Fruit fly (Drosophila melanogaster) whole organism, prepupa: ENCODE results near the gene scpr-C.
A peak's percentile ranks its signal among the peaks of the same experiment; 100 is the strongest.

Experiments
- CG10631 ChIP-seq: fragments of 200-800 bp; sonication (Bioruptor generic); optimal IDR thresholded peaks from 2 replicates; lab custom pipeline; 2016; ENCODE audit warnings: missing biosample characterization, missing genetic modification characterization
- CG11294 ChIP-seq: fragments of 200-800 bp; sonication (Bioruptor generic); IDR thresholded peaks from 2 replicates; pipeline ENCODE4 v1.3.6; 2022; ENCODE audit warnings: missing biosample characterization, missing genetic modification characterization
- CG11762 ChIP-seq: fragments of 200-800 bp; sonication (Bioruptor generic); optimal IDR thresholded peaks from 3 replicates; lab custom pipeline; 2016; ENCODE audit warnings: missing biosample characterization, missing genetic modification characterization; ENCODE audit not compliant: insufficient read depth
- CG11902 ChIP-seq: fragments of 200-800 bp; sonication (Bioruptor generic); optimal IDR thresholded peaks from 3 replicates; lab custom pipeline; 2016; ENCODE audit warnings: missing biosample characterization, missing genetic modification characterization
- CG15336 ChIP-seq: fragments of 200-800 bp; sonication (Bioruptor generic); IDR thresholded peaks from 2 replicates; pipeline ENCODE4 v1.3.6; 2022; ENCODE audit warnings: missing biosample characterization, missing genetic modification characterization
- CG1621 ChIP-seq: fragments of 200-800 bp; sonication (Bioruptor generic); optimal IDR thresholded peaks from 3 replicates; lab custom pipeline; 2018; ENCODE audit warnings: missing biosample characterization, mild to moderate bottlenecking, missing genetic modification characterization
- CG16779 ChIP-seq: fragments of 200-800 bp; sonication (Bioruptor generic); optimal IDR thresholded peaks from 3 replicates; lab custom pipeline; 2017; ENCODE audit warnings: missing biosample characterization, mild to moderate bottlenecking, missing genetic modification characterization
- CG3032 ChIP-seq: fragments of 200-800 bp; optimal IDR thresholded peaks from 2 replicates; lab custom pipeline; 2019; ENCODE audit warnings: missing biosample characterization, mild to moderate bottlenecking, missing genetic modification characterization, moderate library complexity
- CG31627 ChIP-seq: fragments of 200-800 bp; sonication (Bioruptor generic); optimal IDR thresholded peaks from 3 replicates; lab custom pipeline; 2016; ENCODE audit warnings: missing biosample characterization, missing genetic modification characterization
- CG32006 ChIP-seq: fragments of 200-800 bp; sonication (Bioruptor generic); optimal IDR thresholded peaks from 3 replicates; lab custom pipeline; 2017; ENCODE audit warnings: missing biosample characterization, mild to moderate bottlenecking, missing genetic modification characterization
- CG3919 ChIP-seq: fragments of 200-800 bp; sonication (Bioruptor generic); optimal IDR thresholded peaks from 3 replicates; lab custom pipeline; 2016; ENCODE audit warnings: missing biosample characterization, missing genetic modification characterization
- CG4318 ChIP-seq: fragments of 200-800 bp; sonication (Bioruptor generic); optimal IDR thresholded peaks from 3 replicates; lab custom pipeline; 2017; ENCODE audit warnings: missing biosample characterization, mild to moderate bottlenecking, missing genetic modification characterization
- CG6808 ChIP-seq: fragments of 200-800 bp; sonication (Bioruptor generic); optimal IDR thresholded peaks from 3 replicates; lab custom pipeline; 2017; ENCODE audit warnings: missing biosample characterization, missing genetic modification characterization, mild to moderate bottlenecking, moderate library complexity, missing genetic modification reagents
- CG6854 ChIP-seq: fragments of 200-800 bp; sonication (Bioruptor generic); optimal IDR thresholded peaks from 2 replicates; lab custom pipeline; 2017; ENCODE audit warnings: missing biosample characterization, mild to moderate bottlenecking, missing genetic modification characterization
- CG7368 ChIP-seq: fragments of 200-800 bp; sonication (Bioruptor generic); optimal IDR thresholded peaks from 3 replicates; lab custom pipeline; 2016; ENCODE audit warnings: missing biosample characterization, missing genetic modification characterization
- CG8119 ChIP-seq: fragments of 200-800 bp; sonication (Bioruptor generic); IDR thresholded peaks from 3 replicates; pipeline ENCODE4 v1.3.6; 2022; ENCODE audit warnings: missing biosample characterization, missing genetic modification characterization
- CG8319 ChIP-seq: fragments of 200-800 bp; sonication (Bioruptor generic); optimal IDR thresholded peaks from 3 replicates; lab custom pipeline; 2016; ENCODE audit warnings: missing biosample characterization, missing genetic modification characterization
- CG8632 ChIP-seq: fragments of 200-800 bp; sonication (Bioruptor generic); optimal IDR thresholded peaks from 3 replicates; lab custom pipeline; 2016; ENCODE audit warnings: missing biosample characterization, missing genetic modification characterization
- CG9139 ChIP-seq: fragments of 200-800 bp; sonication (Bioruptor generic); optimal IDR thresholded peaks from 3 replicates; lab custom pipeline; 2017; ENCODE audit warnings: missing biosample characterization, mild to moderate bottlenecking, missing genetic modification characterization
- Eip75B ChIP-seq: fragments of 200-800 bp; sonication (Bioruptor generic); optimal IDR thresholded peaks from 3 replicates; lab custom pipeline; 2016; ENCODE audit warnings: missing biosample characterization, missing genetic modification characterization
- Eip78C ChIP-seq: fragments of 200-800 bp; sonication (Bioruptor generic); peaks from one replicate; lab custom pipeline; 2016; ENCODE audit warnings: missing biosample characterization, missing genetic modification characterization
- Eip93F ChIP-seq: fragments of 200-800 bp; sonication (Bioruptor generic); optimal IDR thresholded peaks from 2 replicates; lab custom pipeline; 2016; ENCODE audit warnings: missing biosample characterization, mild to moderate bottlenecking, missing genetic modification characterization
- Ets21C ChIP-seq: fragments of 200-800 bp; sonication (Bioruptor generic); optimal IDR thresholded peaks from 3 replicates; lab custom pipeline; 2016; ENCODE audit warnings: missing biosample characterization, missing genetic modification characterization
- Gug ChIP-seq: fragments of 200-800 bp; sonication (Bioruptor generic); IDR thresholded peaks from 2 replicates; pipeline ENCODE4 v1.3.6; 2022; ENCODE audit warnings: missing biosample characterization, missing genetic modification characterization
- Hr38 ChIP-seq: sonication (Bioruptor generic); optimal IDR thresholded peaks from 2 replicates; lab custom pipeline; 2016; ENCODE audit warnings: missing biosample characterization, missing genetic modification characterization
- Hr4 ChIP-seq: fragments of 200-800 bp; sonication (Bioruptor generic); optimal IDR thresholded peaks from 3 replicates; lab custom pipeline; 2016; ENCODE audit warnings: missing biosample characterization, missing genetic modification characterization
- Lpt ChIP-seq: fragments of 200-800 bp; sonication (Bioruptor generic); optimal IDR thresholded peaks from 3 replicates; lab custom pipeline; 2016; ENCODE audit warnings: missing biosample characterization, missing genetic modification characterization
- Met ChIP-seq: fragments of 200-800 bp; sonication (Bioruptor generic); optimal IDR thresholded peaks from 3 replicates; lab custom pipeline; 2016; ENCODE audit warnings: missing biosample characterization, missing genetic modification characterization
- Smox ChIP-seq: fragments of 200-800 bp; sonication (Bioruptor generic); optimal IDR thresholded peaks from 3 replicates; lab custom pipeline; 2016; ENCODE audit warnings: missing biosample characterization, missing genetic modification characterization
- Sox102F ChIP-seq: fragments of 200-800 bp; sonication (Bioruptor generic); optimal IDR thresholded peaks from 2 replicates; lab custom pipeline; 2016; ENCODE audit warnings: missing biosample characterization, mild to moderate bottlenecking, missing genetic modification characterization
- Sox14 ChIP-seq: fragments of 200-800 bp; sonication (Bioruptor generic); optimal IDR thresholded peaks from 3 replicates; lab custom pipeline; 2016; ENCODE audit warnings: missing biosample characterization, missing genetic modification characterization
- Sox15 ChIP-seq: fragments of 200-800 bp; sonication (Bioruptor generic); optimal IDR thresholded peaks from 3 replicates; lab custom pipeline; 2016; ENCODE audit warnings: missing biosample characterization, missing genetic modification characterization
- acj6 ChIP-seq: fragments of 200-800 bp; sonication (Bioruptor generic); optimal IDR thresholded peaks from 3 replicates; lab custom pipeline; 2016; ENCODE audit warnings: missing biosample characterization, missing genetic modification characterization
- cyc ChIP-seq: fragments of 200-800 bp; sonication (Bioruptor generic); optimal IDR thresholded peaks from 3 replicates; lab custom pipeline; 2016; ENCODE audit warnings: missing biosample characterization, missing genetic modification characterization
- dac ChIP-seq: fragments of 200-800 bp; sonication (Bioruptor generic); optimal IDR thresholded peaks from 2 replicates; lab custom pipeline; 2017; ENCODE audit warnings: missing biosample characterization, mild to moderate bottlenecking, missing genetic modification characterization
- dsx ChIP-seq: fragments of 200-800 bp; optimal IDR thresholded peaks from 3 replicates; lab custom pipeline; 2019; ENCODE audit warnings: missing biosample characterization, mild to moderate bottlenecking, missing genetic modification characterization, moderate library complexity; ENCODE audit not compliant: poor library complexity, severe bottlenecking
- eg ChIP-seq: fragments of 200-800 bp; sonication (Bioruptor generic); IDR thresholded peaks from 3 replicates; pipeline ENCODE4 v1.3.6; 2022; ENCODE audit warnings: missing biosample characterization, missing genetic modification characterization
- esn ChIP-seq: fragments of 200-800 bp; sonication (Bioruptor generic); optimal IDR thresholded peaks from 2 replicates; lab custom pipeline; 2016; ENCODE audit warnings: missing biosample characterization, mild to moderate bottlenecking, missing genetic modification characterization, moderate library complexity
- fd59A ChIP-seq: fragments of 200-800 bp; sonication (Bioruptor generic); optimal IDR thresholded peaks from 2 replicates; lab custom pipeline; 2017; ENCODE audit warnings: missing biosample characterization, mild to moderate bottlenecking, missing genetic modification characterization, missing genetic modification reagents
- fkh ChIP-seq: fragments of 200-800 bp; sonication (Bioruptor generic); optimal IDR thresholded peaks from 3 replicates; lab custom pipeline; 2017; ENCODE audit warnings: missing biosample characterization, mild to moderate bottlenecking, missing genetic modification characterization, moderate library complexity
- net ChIP-seq: fragments of 200-800 bp; sonication (Bioruptor generic); optimal IDR thresholded peaks from 3 replicates; lab custom pipeline; 2016; ENCODE audit warnings: missing biosample characterization, missing genetic modification characterization
- pdm3 ChIP-seq: fragments of 200-800 bp; sonication (Bioruptor generic); optimal IDR thresholded peaks from 3 replicates; lab custom pipeline; 2016; ENCODE audit warnings: missing biosample characterization, missing genetic modification characterization
- salr ChIP-seq, 2 experiments: fragments of 200-800 bp; sonication (Bioruptor generic); optimal IDR thresholded peaks; 3 replicates each; lab custom pipeline; 2016 to 2018; ENCODE audit warnings: missing biosample characterization in 2 of 2, missing genetic modification characterization in 2 of 2, mild to moderate bottlenecking in 1 of 2
- ss ChIP-seq, 2 experiments: fragments of 200-800 bp; sonication (Bioruptor generic); optimal IDR thresholded peaks; 2 replicates in 1 of 2; 3 replicates in 1 of 2; lab custom pipeline; 2017 to 2018; ENCODE audit warnings: mild to moderate bottlenecking in 2 of 2, missing biosample characterization in 2 of 2, missing genetic modification characterization in 2 of 2, moderate library complexity in 1 of 2
- svp ChIP-seq: fragments of 200-800 bp; sonication (Bioruptor generic); peaks from one replicate; lab custom pipeline; 2016; ENCODE audit warnings: missing biosample characterization, missing genetic modification characterization
- vri ChIP-seq: fragments of 200-800 bp; sonication (Bioruptor generic); optimal IDR thresholded peaks from 3 replicates; lab custom pipeline; 2016; ENCODE audit warnings: missing biosample characterization, mild to moderate bottlenecking, missing genetic modification characterization

The scpr-C gene

dm6 chr3R:11209801-11210402, 15.4 kb upstream of the scpr-C start, which contains the start of the genes SdhC and Tctp (continued):
- peak; percentile 10 for TF ChIP-seq cyc (GFP tag; lab: Kevin White, UChicago)
- no peak for TF ChIP-seq Gug (GFP tag; lab: Robert Waterston, UW)
- no peak for TF ChIP-seq dac (GFP tag; lab: Kevin White, UChicago)
- TF ChIP-seq CG32006: no peak
- TF ChIP-seq acj6 (GFP tag; lab: Kevin White, UChicago): peak; percentile 24
- TF ChIP-seq CG8632 (GFP tag; lab: Kevin White, UChicago): no peak
- peak; percentile 28; the same call in 1 of the 3 replicates for TF ChIP-seq eg (GFP tag; lab: Robert Waterston, UW)
- TF ChIP-seq CG3919: peak; percentile 59
- no peak for TF ChIP-seq Sox15 (GFP tag; lab: Kevin White, UChicago)
- peak; percentile 59 for TF ChIP-seq Eip75B (GFP tag; lab: Kevin White, UChicago)
- peak; percentile 23 for TF ChIP-seq CG3032 (tag; lab: Kevin White, UChicago)
- peak; percentile 52 for TF ChIP-seq pdm3
- peak; percentile 83 for TF ChIP-seq fkh
- no peak for TF ChIP-seq fd59A (GFP tag; lab: Kevin White, UChicago)
- TF ChIP-seq CG6854 (GFP tag; lab: Kevin White, UChicago): peak; percentile 66
- no peak for TF ChIP-seq CG4318 (GFP tag; lab: Kevin White, UChicago)
- no peak for TF ChIP-seq CG7368 (GFP tag; lab: Kevin White, UChicago)
- TF ChIP-seq dsx (GFP tag; lab: Kevin White, UChicago): peak; percentile 10
- TF ChIP-seq vri: peak; percentile 45
- 0 out of 3 replicates have a peak, but pooled peaks have one; percentile 12 for TF ChIP-seq CG8119
- no peak for TF ChIP-seq Eip93F
- peak; percentile 74 for TF ChIP-seq svp (GFP tag; lab: Kevin White, UChicago)
- TF ChIP-seq CG9139 (GFP tag; lab: Kevin White, UChicago): no peak
- peak; percentile 31 for TF ChIP-seq Lpt (GFP tag; lab: Kevin White, UChicago)
- TF ChIP-seq Hr38 (GFP tag; lab: Kevin White, UChicago): no peak
- TF ChIP-seq Smox (GFP tag; lab: Kevin White, UChicago): peak; percentile 47
- no peak for TF ChIP-seq CG11294

dm6 chr3R:11211291-11212061, 13.8 kb upstream of the scpr-C start:
- TF ChIP-seq CG1621 (tag; lab: Kevin White, UChicago): no peak
- TF ChIP-seq CG31627 (GFP tag; lab: Kevin White, UChicago): peak; percentile 83
- peak; percentile 82 for TF ChIP-seq pdm3
- TF ChIP-seq Eip75B (GFP tag; lab: Kevin White, UChicago): peak; percentile 76
- TF ChIP-seq ss (GFP tag; optimal IDR thresholded peaks at IDR 0.05; lab: Kevin White, UChicago): peak; percentile 14 to 39
- TF ChIP-seq esn (GFP tag; lab: Kevin White, UChicago): peak; percentile 83
- peak; percentile 54 for TF ChIP-seq CG8632 (GFP tag; lab: Kevin White, UChicago)
- peak; percentile 88 for TF ChIP-seq Eip78C (GFP tag; lab: Kevin White, UChicago)
- peak; percentile 54 for TF ChIP-seq CG10631 (GFP tag; lab: Kevin White, UChicago)
- TF ChIP-seq eg (GFP tag; lab: Robert Waterston, UW): peak; percentile 80
- TF ChIP-seq net (GFP tag; lab: Kevin White, UChicago): peak; percentile 72
- TF ChIP-seq CG11294: no peak
- TF ChIP-seq Sox15 (GFP tag; lab: Kevin White, UChicago): peak; percentile 62
- peak; percentile 65 for TF ChIP-seq CG32006
- TF ChIP-seq Sox14 (GFP tag; lab: Kevin White, UChicago): peak; percentile 72
- peak; percentile 50 for TF ChIP-seq CG11902 (GFP tag; lab: Kevin White, UChicago)
- peak; percentile 7 for TF ChIP-seq fd59A (GFP tag; lab: Kevin White, UChicago)
- peak; percentile 7 for TF ChIP-seq CG8319 (GFP tag; lab: Kevin White, UChicago)
- peak; percentile 21 for TF ChIP-seq dac (GFP tag; lab: Kevin White, UChicago)
- peak; percentile 72 for TF ChIP-seq Sox102F (GFP tag; lab: Kevin White, UChicago)
- TF ChIP-seq CG11762: no peak
- TF ChIP-seq Gug (GFP tag; lab: Robert Waterston, UW): peak; percentile 55
- peak; percentile 79 for TF ChIP-seq Smox (GFP tag; lab: Kevin White, UChicago)
- peak; percentile 80 for TF ChIP-seq Hr4
- peak; percentile 81 for TF ChIP-seq Met (GFP tag; lab: Kevin White, UChicago)
- peak in 1 of 2 experiments; percentile 26 for TF ChIP-seq salr (GFP tag; optimal IDR thresholded peaks at IDR 0.05; lab: Kevin White, UChicago)
- TF ChIP-seq CG6808 (GFP tag; lab: Kevin White, UChicago): peak; percentile 14
- peak; percentile 27 for TF ChIP-seq CG16779 (tag; lab: Kevin White, UChicago)
- peak; percentile 69 for TF ChIP-seq CG15336 (GFP tag; lab: Robert Waterston, UW)
- no peak for TF ChIP-seq CG6854 (GFP tag; lab: Kevin White, UChicago)
- TF ChIP-seq CG3919: peak; percentile 72
- peak; percentile 66 for TF ChIP-seq Ets21C (GFP tag; lab: Kevin White, UChicago)
- TF ChIP-seq svp (GFP tag; lab: Kevin White, UChicago): peak; percentile 95
